Worm (Caenorhabditis elegans): ENCODE results near the gene F55B11.3.

F55B11.3 gene

DNA sequence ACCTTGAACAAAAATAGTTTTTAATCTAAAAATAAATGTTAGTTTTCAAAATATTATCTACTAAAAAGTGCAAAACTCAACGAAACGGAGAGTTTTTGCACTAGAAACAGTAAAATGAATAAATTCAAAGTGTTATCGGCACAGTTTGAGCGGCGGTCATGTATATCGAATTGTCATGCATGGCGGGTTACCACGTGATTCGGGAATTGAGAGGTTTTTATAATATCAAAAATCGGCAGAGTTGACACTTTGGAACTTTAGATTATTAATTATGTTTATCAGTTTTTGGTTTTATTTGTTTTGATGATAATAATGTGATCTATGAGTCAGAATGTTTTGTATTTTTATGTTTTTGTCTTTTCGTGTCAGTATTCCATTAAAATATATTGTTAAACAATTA, 11.1 kb upstream of the F55B11.3 start (continued):
- peak; percentile 57 for TF ChIP-seq nhr-48 (tag; optimal IDR thresholded peaks at IDR 0.05)

ce11 chrIV:14414200-14414599, 10.3 kb upstream of the F55B11.3 start:
- TF ChIP-seq dpl-1 (GFP tag; optimal IDR thresholded peaks at IDR 0.05) (peak; percentile 15), lir-3 (tag; optimal IDR thresholded peaks at IDR 0.05) (no peak), ctbp-1 (GFP tag; IDR thresholded peaks at IDR 0.05) (no peak), zip-2 (tag; optimal IDR thresholded peaks at IDR 0.05) (no peak), ztf-7 (tag; optimal IDR thresholded peaks at IDR 0.05) (peak; percentile 69), spr-3 (GFP tag; optimal IDR thresholded peaks at IDR 0.05) (no peak), tra-1 (GFP tag; IDR thresholded peaks at IDR 0.05) (peak; percentile 89), zfp-3 (GFP tag; conservative IDR thresholded peaks at IDR 0.05) (no peak), hlh-30 (tag; optimal IDR thresholded peaks at IDR 0.05; ENCODE audit: insufficient read depth) (peak; percentile 65), skn-1 (tag; optimal IDR thresholded peaks at IDR 0.05) (no peak), T20F7.1 (GFP tag; optimal IDR thresholded peaks at IDR 0.05) (peak; percentile 24), madf-5 (GFP tag; IDR thresholded peaks at IDR 0.05) (no peak), ceh-82 (tag; optimal IDR thresholded peaks at IDR 0.05) (no peak), dmd-9 (GFP tag; IDR thresholded peaks at IDR 0.05) (no peak), F44E2.7 (GFP tag; IDR thresholded peaks at IDR 0.05) (no peak), pqm-1 (tag; optimal IDR thresholded peaks at IDR 0.05) (peak; percentile 99), ceh-44 (GFP tag; IDR thresholded peaks at IDR 0.05) (no peak), lin-38 (GFP tag; IDR thresholded peaks at IDR 0.05) (no peak), daf-16 (GFP tag; optimal IDR thresholded peaks at IDR 0.05) (peak in 1 of 2 experiments; percentile 46), daf-16 (tag; optimal IDR thresholded peaks at IDR 0.05) (peak; percentile 93), nhr-28 (tag; optimal IDR thresholded peaks at IDR 0.05) (peak; percentile 87), pha-4 (GFP tag; IDR thresholded peaks at IDR 0.05) (peak; percentile 67; the same call in 1 of the 2 replicates), pha-4 (tag; optimal IDR thresholded peaks at IDR 0.05) (no peak), mxl-3 (GFP tag; optimal IDR thresholded peaks at IDR 0.05) (no peak), fos-1 (tag; optimal IDR thresholded peaks at IDR 0.05) (peak; percentile 7), nhr-102 (tag; optimal IDR thresholded peaks at IDR 0.05) (peak; percentile 70), nhr-77 (tag; optimal IDR thresholded peaks at IDR 0.05) (peak; percentile 68), mdl-1 (tag; optimal IDR thresholded peaks at IDR 0.05) (peak in 1 of 2 experiments; percentile 68), dve-1 (tag; optimal IDR thresholded peaks at IDR 0.05; ENCODE audit: insufficient read depth) (peak; percentile 98), cey-2 (tag; optimal IDR thresholded peaks at IDR 0.05; ENCODE audit: borderline replicate concordance, insufficient read depth) (peak; percentile 75), lin-13 (GFP tag; optimal IDR thresholded peaks at IDR 0.05) (no peak), snpc-4 (tag; optimal IDR thresholded peaks at IDR 0.05) (no peak), lsy-2 (tag; optimal IDR thresholded peaks at IDR 0.05) (no peak), lin-1 (GFP tag; IDR thresholded peaks at IDR 0.05) (peak; percentile 88), nhr-6 (tag; optimal IDR thresholded peaks at IDR 0.05) (peak; percentile 2), dmd-6 (GFP tag; IDR thresholded peaks at IDR 0.05) (peak; percentile 99), nhr-48 (tag; optimal IDR thresholded peaks at IDR 0.05) (peak; percentile 65)

DNA sequence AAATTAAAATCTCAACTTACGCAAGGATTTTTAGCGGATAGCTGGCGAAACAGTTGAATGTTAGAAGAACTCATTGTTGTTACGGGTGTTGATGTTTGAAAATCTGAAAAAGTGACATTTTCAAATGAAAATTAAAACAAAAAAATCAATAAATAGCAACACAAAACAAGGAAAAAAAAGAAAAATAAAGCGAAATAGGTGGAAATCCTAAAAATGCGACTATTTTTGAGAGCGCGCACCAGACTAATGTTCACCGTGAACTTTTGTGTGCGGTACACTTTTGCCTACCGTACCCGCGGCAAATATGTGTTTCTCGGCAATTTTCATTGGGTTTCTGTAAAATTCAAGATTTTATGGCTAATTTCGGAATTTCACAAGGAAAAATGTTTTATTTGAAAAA, 7.4 kb upstream of the F55B11.3 start, which contains the start of gene F55B11.6:
F55B11.6 (minus strand) TSS at position 101 of the 400 bp plus-strand sequence.
- TF ChIP-seq nhr-41 (GFP tag; IDR thresholded peaks at IDR 0.05) (no peak), nhr-10 (tag; optimal IDR thresholded peaks at IDR 0.05) (no peak), php-3 (GFP tag; IDR thresholded peaks at IDR 0.05) (no peak), ZK337.2 (GFP tag; IDR thresholded peaks at IDR 0.05) (no peak), lin-13 (GFP tag; optimal IDR thresholded peaks at IDR 0.05) (no peak), mep-1 (tag; optimal IDR thresholded peaks at IDR 0.05) (no peak), lin-39 (tag; optimal IDR thresholded peaks at IDR 0.05) (no peak), lin-1 (GFP tag; IDR thresholded peaks at IDR 0.05) (no peak), nhr-102 (tag; optimal IDR thresholded peaks at IDR 0.05) (no peak), mxl-3 (GFP tag; optimal IDR thresholded peaks at IDR 0.05) (no peak), mdt-29 (GFP tag; IDR thresholded peaks at IDR 0.05) (no peak), fos-1 (tag; optimal IDR thresholded peaks at IDR 0.05) (no peak), unc-39 (tag; optimal IDR thresholded peaks at IDR 0.05) (no peak)

Measured in whole organism, L4 larva.